Worm (Caenorhabditis elegans): Measurements from ENCODE around the gene srw-1.

The srw-1 gene

ce11 chrV:15230243-15230642 lies 32.2 kb downstream of the srw-1 start, which contains the start of gene srw-15:
Gene srw-15 (plus strand): TSS chrV:15230543.
- TF ChIP-seq flt-1 (GFP tag; IDR thresholded peaks at IDR 0.05) (no peak), hnd-1 (tag; optimal IDR thresholded peaks at IDR 0.05) (no peak), ceh-13 (GFP tag; optimal IDR thresholded peaks at IDR 0.05) (no peak), aly-1 (tag; optimal IDR thresholded peaks at IDR 0.05) (no peak), ets-7 (tag; optimal IDR thresholded peaks at IDR 0.05) (no peak), hmg-4 (GFP tag; optimal IDR thresholded peaks at IDR 0.05) (no peak), sea-1 (GFP tag; conservative IDR thresholded peaks at IDR 0.05) (no peak)

- TF ChIP-seq ama-1 (optimal IDR thresholded peaks at IDR 0.05): no peak
- no peak for TF ChIP-seq pes-1 (GFP tag; IDR thresholded peaks at IDR 0.05)
- TF ChIP-seq F13C5.2 (tag; optimal IDR thresholded peaks at IDR 0.05): no peak
- no peak for TF ChIP-seq sea-1 (GFP tag; conservative IDR thresholded peaks at IDR 0.05)
- TF ChIP-seq hmbx-1 (tag; optimal IDR thresholded peaks at IDR 0.05): no peak
- TF ChIP-seq aly-1 (tag; optimal IDR thresholded peaks at IDR 0.05): no peak
- TF ChIP-seq tbx-11 (GFP tag; IDR thresholded peaks at IDR 0.05): no peak
- no peak for TF ChIP-seq ets-7 (tag; optimal IDR thresholded peaks at IDR 0.05)
- TF ChIP-seq hmg-4 (GFP tag; optimal IDR thresholded peaks at IDR 0.05): no peak
- TF ChIP-seq flt-1 (GFP tag; IDR thresholded peaks at IDR 0.05): no peak
- no peak for TF ChIP-seq tbx-37 (GFP tag; conservative IDR thresholded peaks at IDR 0.05)
- no peak for TF ChIP-seq tra-4 (tag; optimal IDR thresholded peaks at IDR 0.05)
- no peak for TF ChIP-seq ceh-13 (GFP tag; optimal IDR thresholded peaks at IDR 0.05)
- TF ChIP-seq scrt-1 (GFP tag; IDR thresholded peaks at IDR 0.05): no peak
- TF ChIP-seq B0310.2 (tag; optimal IDR thresholded peaks at IDR 0.05): no peak
- no peak for TF ChIP-seq hnd-1 (tag; optimal IDR thresholded peaks at IDR 0.05)
- TF ChIP-seq ceh-36 (tag; optimal IDR thresholded peaks at IDR 0.05): no peak
Measured at ce11 chrV:15232200-15232599, 34.1 kb downstream of the srw-1 start, which contains the start of gene srw-13. Gene srw-13 (plus strand): TSS chrV:15232500.

- TF ChIP-seq sea-1 (GFP tag; conservative IDR thresholded peaks at IDR 0.05): no peak
- no peak for TF ChIP-seq tra-4 (tag; optimal IDR thresholded peaks at IDR 0.05)
- no peak for TF ChIP-seq tbx-37 (GFP tag; conservative IDR thresholded peaks at IDR 0.05)
- TF ChIP-seq flt-1 (GFP tag; IDR thresholded peaks at IDR 0.05): no peak
- no peak for TF ChIP-seq pes-1 (GFP tag; IDR thresholded peaks at IDR 0.05)
- TF ChIP-seq hmbx-1 (tag; optimal IDR thresholded peaks at IDR 0.05): no peak
- TF ChIP-seq F13C5.2 (tag; optimal IDR thresholded peaks at IDR 0.05): no peak
- no peak for TF ChIP-seq hmg-4 (GFP tag; optimal IDR thresholded peaks at IDR 0.05)
- TF ChIP-seq aly-1 (tag; optimal IDR thresholded peaks at IDR 0.05): no peak
- TF ChIP-seq hnd-1 (tag; optimal IDR thresholded peaks at IDR 0.05): no peak
- no peak for TF ChIP-seq ets-7 (tag; optimal IDR thresholded peaks at IDR 0.05)
- no peak for TF ChIP-seq B0310.2 (tag; optimal IDR thresholded peaks at IDR 0.05)
- no peak for TF ChIP-seq ama-1 (optimal IDR thresholded peaks at IDR 0.05)
- TF ChIP-seq scrt-1 (GFP tag; IDR thresholded peaks at IDR 0.05): no peak
Measured at ce11 chrV:15235661-15236060, 37.6 kb downstream of the srw-1 start, which contains the start of gene nhr-164. Gene nhr-164 (minus strand): TSS chrV:15235761.

ce11 chrV:15238552-15238951 lies 40.5 kb downstream of the srw-1 start, which contains the start of gene srw-12:
Gene srw-12 (minus strand): TSS chrV:15238652.
- no peak for TF ChIP-seq F13C5.2 (tag; optimal IDR thresholded peaks at IDR 0.05)
- no peak for TF ChIP-seq ceh-13 (GFP tag; optimal IDR thresholded peaks at IDR 0.05)
- TF ChIP-seq ama-1 (optimal IDR thresholded peaks at IDR 0.05): no peak
- no peak for TF ChIP-seq hnd-1 (tag; optimal IDR thresholded peaks at IDR 0.05)

- TF ChIP-seq tra-4 (tag; optimal IDR thresholded peaks at IDR 0.05) (no peak), ama-1 (optimal IDR thresholded peaks at IDR 0.05) (no peak), tbx-11 (GFP tag; IDR thresholded peaks at IDR 0.05) (no peak), hmg-4 (GFP tag; optimal IDR thresholded peaks at IDR 0.05) (no peak), B0310.2 (tag; optimal IDR thresholded peaks at IDR 0.05) (no peak), hnd-1 (tag; optimal IDR thresholded peaks at IDR 0.05) (no peak), tbx-37 (GFP tag; conservative IDR thresholded peaks at IDR 0.05) (no peak), hmbx-1 (tag; optimal IDR thresholded peaks at IDR 0.05) (no peak)
Measured at ce11 chrV:15240215-15240614, 42.2 kb downstream of the srw-1 start, which contains the start of gene srw-11. Gene srw-11 (minus strand): TSS chrV:15240315.

- TF ChIP-seq ceh-13 (GFP tag; optimal IDR thresholded peaks at IDR 0.05) (no peak), ama-1 (optimal IDR thresholded peaks at IDR 0.05) (no peak), hmg-4 (GFP tag; optimal IDR thresholded peaks at IDR 0.05) (no peak), hnd-1 (tag; optimal IDR thresholded peaks at IDR 0.05) (no peak), F13C5.2 (tag; optimal IDR thresholded peaks at IDR 0.05) (no peak), aly-1 (tag; optimal IDR thresholded peaks at IDR 0.05) (no peak), tbx-11 (GFP tag; IDR thresholded peaks at IDR 0.05) (no peak), scrt-1 (GFP tag; IDR thresholded peaks at IDR 0.05) (no peak)
Measured at ce11 chrV:15241259-15241658, 43.2 kb downstream of the srw-1 start, which contains the start of gene chil-12. Gene chil-12 (plus strand): TSS chrV:15241559.

- TF ChIP-seq ceh-13 (GFP tag; optimal IDR thresholded peaks at IDR 0.05): no peak
Measured at ce11 chrV:15244456-15244855, 46.4 kb downstream of the srw-1 start, which contains the start of gene kin-30. Gene kin-30 (plus strand): TSS chrV:15244756.

All from whole organism, early embryonic.